Fruit fly (Drosophila melanogaster) whole organism, embryonic: Measurements from ENCODE around the gene stumps.

Experiments used
- Atf6 ChIP-seq: fragments of 200-800 bp; sonication (Bioruptor generic); IDR thresholded peaks from 2 replicates; pipeline ENCODE4 v1.3.6; 2022; ENCODE audit warnings: missing biosample characterization, missing genetic modification characterization
- C15 ChIP-seq: fragments of 200-800 bp; sonication (Bioruptor generic); IDR thresholded peaks from 3 replicates; pipeline ENCODE4 v1.3.6; 2022; ENCODE audit warnings: missing biosample characterization, missing genetic modification characterization
- CG10959 ChIP-seq: fragments of 200-800 bp; sonication (Bioruptor generic); IDR thresholded peaks from 2 replicates; pipeline ENCODE4 v1.3.6; 2022; ENCODE audit warnings: missing biosample characterization, missing genetic modification characterization
- CG11504 ChIP-seq: fragments of 200-800 bp; sonication (Bioruptor generic); optimal IDR thresholded peaks from 3 replicates; lab custom pipeline; 2019; ENCODE audit warnings: missing biosample characterization, mild to moderate bottlenecking, missing genetic modification characterization, moderate library complexity
- CG11695 ChIP-seq: fragments of 200-800 bp; sonication (Bioruptor generic); IDR thresholded peaks from 3 replicates; pipeline ENCODE4 v1.3.6; 2022; ENCODE audit warnings: missing biosample characterization, missing genetic modification characterization
- CG11696 ChIP-seq: fragments of 200-800 bp; sonication (Bioruptor generic); IDR thresholded peaks from 2 replicates; pipeline ENCODE4 v1.3.6; 2022; ENCODE audit warnings: missing biosample characterization, missing genetic modification characterization
- CG12659 ChIP-seq: fragments of 200-800 bp; sonication (Bioruptor generic); optimal IDR thresholded peaks from 3 replicates; lab custom pipeline; 2017; ENCODE audit warnings: mild to moderate bottlenecking, missing biosample characterization, missing genetic modification reagents, missing genetic modification characterization
- CG13296 ChIP-seq: fragments of 200-800 bp; sonication (Bioruptor generic); optimal IDR thresholded peaks from 3 replicates; lab custom pipeline; 2018; ENCODE audit warnings: missing biosample characterization, mild to moderate bottlenecking, missing genetic modification characterization
- CG14441 ChIP-seq: fragments of 200-800 bp; sonication (Bioruptor generic); IDR thresholded peaks from 2 replicates; pipeline ENCODE4 v1.3.6; 2022; ENCODE audit warnings: missing biosample characterization, missing genetic modification characterization
- CG16863 ChIP-seq: fragments of 200-800 bp; sonication (Bioruptor generic); optimal IDR thresholded peaks from 3 replicates; lab custom pipeline; 2016; ENCODE audit warnings: missing biosample characterization, missing genetic modification characterization
- CG18262 ChIP-seq: fragments of 200-800 bp; optimal IDR thresholded peaks from 3 replicates; lab custom pipeline; 2019; ENCODE audit warnings: missing biosample characterization, mild to moderate bottlenecking, missing genetic modification characterization, moderate library complexity
- CG18476 ChIP-seq: fragments of 200-800 bp; sonication (Bioruptor generic); optimal IDR thresholded peaks from 2 replicates; lab custom pipeline; 2016; ENCODE audit warnings: missing biosample characterization, mild to moderate bottlenecking, missing genetic modification characterization
- CG31365 ChIP-seq: fragments of 200-800 bp; sonication (Bioruptor generic); optimal IDR thresholded peaks from 2 replicates; lab custom pipeline; 2018; ENCODE audit warnings: missing biosample characterization, mild to moderate bottlenecking, missing genetic modification characterization
- CG3407 ChIP-seq: fragments of 200-800 bp; sonication (Bioruptor generic); optimal IDR thresholded peaks from 2 replicates; lab custom pipeline; 2018; ENCODE audit warnings: missing biosample characterization, mild to moderate bottlenecking, missing genetic modification characterization
- CG3995 ChIP-seq: fragments of 200-800 bp; sonication (Bioruptor generic); optimal IDR thresholded peaks from 3 replicates; lab custom pipeline; 2016; ENCODE audit warnings: missing biosample characterization, missing genetic modification characterization
- CG42726 ChIP-seq: fragments of 200-800 bp; sonication (Bioruptor generic); IDR thresholded peaks from 2 replicates; pipeline ENCODE4 v1.3.6; 2022; ENCODE audit warnings: missing biosample characterization, missing genetic modification characterization; ENCODE audit not compliant: partially characterized antibody
- CG6765 ChIP-seq: fragments of 200-800 bp; sonication (Bioruptor generic); optimal IDR thresholded peaks from 3 replicates; lab custom pipeline; 2017; ENCODE audit warnings: missing biosample characterization, mild to moderate bottlenecking, missing genetic modification characterization
- CG9215 ChIP-seq: fragments of 200-800 bp; sonication (Bioruptor generic); IDR thresholded peaks from 2 replicates; pipeline ENCODE4 v1.3.6; 2022; ENCODE audit warnings: missing biosample characterization, missing genetic modification characterization
- Dp ChIP-seq: fragments of 200-800 bp; sonication (Bioruptor generic); optimal IDR thresholded peaks from 2 replicates; lab custom pipeline; 2018; ENCODE audit warnings: missing biosample characterization, mild to moderate bottlenecking, missing genetic modification characterization, moderate library complexity
- Dref ChIP-seq: fragments of 200-800 bp; sonication (Bioruptor generic); IDR thresholded peaks from 2 replicates; pipeline ENCODE4 v1.3.6; 2022; ENCODE audit warnings: missing biosample characterization, missing genetic modification characterization
- E2f2 ChIP-seq: fragments of 200-800 bp; sonication (Bioruptor generic); IDR thresholded peaks from 2 replicates; pipeline ENCODE4 v1.3.6; 2022; ENCODE audit warnings: missing biosample characterization, missing genetic modification characterization
- Gug ChIP-seq: fragments of 200-800 bp; sonication (Bioruptor generic); IDR thresholded peaks from 4 replicates; pipeline ENCODE4 v1.3.6; 2022; ENCODE audit warnings: missing biosample characterization, missing genetic modification characterization
- Mrtf ChIP-seq: fragments of 200-800 bp; sonication (Bioruptor generic); IDR thresholded peaks from 3 replicates; pipeline ENCODE4 v1.3.6; 2022; ENCODE audit warnings: missing biosample characterization, missing genetic modification characterization
- Neu2 ChIP-seq: fragments of 200-800 bp; sonication (Bioruptor generic); optimal IDR thresholded peaks from 3 replicates; lab custom pipeline; 2016; ENCODE audit warnings: missing biosample characterization, missing genetic modification characterization, borderline replicate concordance
- Opbp ChIP-seq: fragments of 200-800 bp; sonication (Bioruptor generic); IDR thresholded peaks from 3 replicates; pipeline ENCODE4 v1.3.6; 2022; ENCODE audit warnings: missing biosample characterization, missing genetic modification characterization; ENCODE audit not compliant: partially characterized antibody
- Six4 ChIP-seq: fragments of 200-800 bp; sonication (Bioruptor generic); optimal IDR thresholded peaks from 2 replicates; lab custom pipeline; 2016; ENCODE audit warnings: missing biosample characterization, missing genetic modification characterization
- Sry-δ ChIP-seq: fragments of 200-800 bp; sonication (Bioruptor generic); optimal IDR thresholded peaks from 2 replicates; lab custom pipeline; 2016; ENCODE audit warnings: missing biosample characterization, missing genetic modification characterization
- Ssrp ChIP-seq: fragments of 200-800 bp; sonication (Bioruptor generic); optimal IDR thresholded peaks from 2 replicates; lab custom pipeline; 2018; ENCODE audit warnings: missing biosample characterization, mild to moderate bottlenecking, missing genetic modification characterization, moderate library complexity
- ase ChIP-seq: fragments of 200-800 bp; sonication (Bioruptor generic); IDR thresholded peaks from 3 replicates; pipeline ENCODE4 v1.3.6; 2022; ENCODE audit warnings: missing biosample characterization, missing genetic modification characterization
- ash1 ChIP-seq: fragments of 200-800 bp; sonication (Bioruptor generic); optimal IDR thresholded peaks from 2 replicates; lab custom pipeline; 2018; ENCODE audit warnings: missing biosample characterization, mild to moderate bottlenecking, missing genetic modification characterization
- bab2 ChIP-seq: fragments of 200-800 bp; sonication (Bioruptor generic); optimal IDR thresholded peaks from 2 replicates; lab custom pipeline; 2016; ENCODE audit warnings: missing biosample characterization, missing genetic modification characterization
- chm ChIP-seq: fragments of 200-800 bp; sonication (Bioruptor generic); IDR thresholded peaks from 2 replicates; pipeline ENCODE4 v1.3.6; 2022; ENCODE audit warnings: missing biosample characterization, missing genetic modification characterization
- ci ChIP-seq: fragments of 200-800 bp; sonication (Bioruptor generic); IDR thresholded peaks from 3 replicates; pipeline ENCODE4 v1.3.6; 2022; ENCODE audit warnings: missing biosample characterization, missing genetic modification characterization
- croc ChIP-seq: fragments of 200-800 bp; sonication (Bioruptor generic); conservative IDR thresholded peaks from 3 replicates; pipeline ENCODE4 v1.3.6; 2022; ENCODE audit warnings: missing biosample characterization, missing genetic modification characterization
- dimm ChIP-seq: fragments of 200-800 bp; sonication (Bioruptor generic); IDR thresholded peaks from 2 replicates; pipeline ENCODE4 v1.3.6; 2022; ENCODE audit warnings: missing biosample characterization, missing genetic modification characterization
- fd96Cb ChIP-seq: fragments of 200-800 bp; sonication (Bioruptor generic); optimal IDR thresholded peaks from 2 replicates; lab custom pipeline; 2018; ENCODE audit warnings: missing biosample characterization, mild to moderate bottlenecking, missing genetic modification characterization, moderate library complexity
- fu2 ChIP-seq: fragments of 200-800 bp; sonication (Bioruptor generic); optimal IDR thresholded peaks from 2 replicates; lab custom pipeline; 2016; ENCODE audit warnings: missing biosample characterization, missing genetic modification characterization
- gt ChIP-seq: fragments of 200-800 bp; sonication (Bioruptor generic); IDR thresholded peaks from 2 replicates; pipeline ENCODE4 v1.3.6; 2022; ENCODE audit warnings: missing biosample characterization, missing genetic modification characterization
- jing ChIP-seq: fragments of 200-800 bp; sonication (Bioruptor generic); optimal IDR thresholded peaks from 2 replicates; lab custom pipeline; 2018; ENCODE audit warnings: missing biosample characterization, mild to moderate bottlenecking, missing genetic modification characterization
- org-1 ChIP-seq: fragments of 200-800 bp; sonication (Bioruptor generic); optimal IDR thresholded peaks from 2 replicates; lab custom pipeline; 2017; ENCODE audit warnings: missing biosample characterization, missing genetic modification characterization
- pb ChIP-seq: fragments of 200-800 bp; sonication (Bioruptor generic); optimal IDR thresholded peaks from 3 replicates; lab custom pipeline; 2016; ENCODE audit warnings: missing biosample characterization, missing genetic modification characterization
- pum ChIP-seq: fragments of 200-800 bp; sonication (Bioruptor generic); optimal IDR thresholded peaks from 2 replicates; lab custom pipeline; 2016; ENCODE audit warnings: missing biosample characterization, missing genetic modification characterization
- repo ChIP-seq: fragments of 200-800 bp; sonication (Bioruptor generic); optimal IDR thresholded peaks from 2 replicates; lab custom pipeline; 2016; ENCODE audit warnings: missing biosample characterization, missing genetic modification characterization
- shn ChIP-seq: fragments of 200-800 bp; sonication (Bioruptor generic); optimal IDR thresholded peaks from 3 replicates; lab custom pipeline; 2016; ENCODE audit warnings: missing biosample characterization, missing genetic modification characterization
- sna ChIP-seq: fragments of 200-800 bp; sonication (Bioruptor generic); IDR thresholded peaks from 2 replicates; pipeline ENCODE4 v1.3.6; 2022; ENCODE audit warnings: missing biosample characterization, missing genetic modification characterization; ENCODE audit not compliant: partially characterized antibody
- ssp ChIP-seq: fragments of 200-800 bp; sonication (Bioruptor generic); IDR thresholded peaks from 2 replicates; pipeline ENCODE4 v1.3.6; 2022; ENCODE audit warnings: missing biosample characterization, missing genetic modification characterization
- tap ChIP-seq: fragments of 200-800 bp; optimal IDR thresholded peaks from 3 replicates; lab custom pipeline; 2019; ENCODE audit warnings: missing biosample characterization, mild to moderate bottlenecking, missing genetic modification characterization, moderate library complexity
- tll ChIP-seq, 2 experiments: fragments of 200-800 bp in 1 of 2; fragments of >200 bp in 1 of 2; sonication (Bioruptor generic) in 1 of 2; optimal IDR thresholded peaks; 2 replicates each; lab custom pipeline; 2017 to 2019; ENCODE audit warnings: missing biosample characterization in 2 of 2, missing genetic modification characterization in 2 of 2, mild to moderate bottlenecking in 1 of 2, moderate library complexity in 1 of 2
- toy ChIP-seq: fragments of 200-800 bp; sonication (Bioruptor generic); IDR thresholded peaks from 2 replicates; pipeline ENCODE4 v1.3.6; 2022; ENCODE audit warnings: missing biosample characterization, missing genetic modification characterization

stumps gene

dm6 chr3R:14654976-14655896 is 78.2 kb downstream of the stumps start (continued):
- TF ChIP-seq chm (GFP tag; lab: Robert Waterston, UW) (peak; percentile 72), CG18262 (peak; percentile 94), ash1 (GFP tag; lab: Kevin White, UChicago) (peak; percentile 27), Opbp (GFP tag; lab: Robert Waterston, UW) (peak; percentile 74), Dp (no peak), Atf6 (peak; percentile 91), CG14441 (GFP tag; lab: Robert Waterston, UW) (peak; percentile 94), jing (GFP tag; lab: Kevin White, UChicago) (peak; percentile 75), Gug (GFP tag; lab: Robert Waterston, UW) (peak; percentile 85), CG10959 (GFP tag; lab: Robert Waterston, UW) (peak; percentile 89), repo (GFP tag; lab: Kevin White, UChicago) (peak; percentile 86), ssp (GFP tag; lab: Robert Waterston, UW) (peak; percentile 84), Sry-δ (GFP tag; lab: Kevin White, UChicago) (peak; percentile 79), bab2 (GFP tag; lab: Kevin White, UChicago) (peak; percentile 95), tll (GFP tag; optimal IDR thresholded peaks at IDR 0.05; lab: Kevin White, UChicago) (peak in 1 of 2 experiments; percentile 34), pum (peak; percentile 90), pb (GFP tag; lab: Kevin White, UChicago) (peak; percentile 86), E2f2 (peak; percentile 75), fu2 (GFP tag; lab: Kevin White, UChicago) (peak; percentile 90), Ssrp (peak; percentile 88), CG18476 (GFP tag; lab: Kevin White, UChicago) (peak; percentile 91), toy (GFP tag; lab: Robert Waterston, UW) (0 out of 2 replicates have a peak, but pooled peaks have one; percentile 56), CG6765 (GFP tag; lab: Kevin White, UChicago) (peak; percentile 94), dimm (GFP tag; lab: Robert Waterston, UW) (peak; percentile 53; the same call in 1 of the 2 replicates), sna (GFP tag; lab: Robert Waterston, UW) (no peak; the same call in 1 of the 2 replicates), org-1 (GFP tag; lab: Kevin White, UChicago) (peak; percentile 93), CG3407 (GFP tag; lab: Kevin White, UChicago) (peak; percentile 81), C15 (GFP tag; lab: Robert Waterston, UW) (peak; percentile 59; the same call in 1 of the 3 replicates), CG13296 (GFP tag; lab: Kevin White, UChicago) (peak; percentile 94), fd96Cb (tag; lab: Kevin White, UChicago) (peak; percentile 90), CG42726 (GFP tag; lab: Robert Waterston, UW) (no peak), CG12659 (GFP tag; lab: Kevin White, UChicago) (peak; percentile 96), CG31365 (tag; lab: Kevin White, UChicago) (peak; percentile 78), shn (GFP tag; lab: Kevin White, UChicago) (peak; percentile 91), CG16863 (GFP tag; lab: Kevin White, UChicago) (peak; percentile 92), CG11696 (GFP tag; lab: Robert Waterston, UW) (peak; percentile 78), CG11695 (peak; percentile 95), CG3995 (GFP tag; lab: Kevin White, UChicago) (peak; percentile 98), gt (GFP tag; lab: Robert Waterston, UW) (peak; percentile 67), tap (tag; lab: Kevin White, UChicago) (peak; percentile 93), croc (GFP tag; lab: Robert Waterston, UW) (peak; percentile 80), ase (GFP tag; lab: Robert Waterston, UW) (peak; percentile 86), CG9215 (GFP tag; lab: Robert Waterston, UW) (peak; percentile 81), Neu2 (peak; percentile 67), ci (GFP tag; lab: Robert Waterston, UW) (peak; percentile 96), CG11504 (tag; lab: Kevin White, UChicago) (peak; percentile 93), Mrtf (GFP tag; lab: Robert Waterston, UW) (peak; percentile 91), Six4 (GFP tag; lab: Kevin White, UChicago) (peak; percentile 87), Dref (GFP tag; lab: Robert Waterston, UW) (peak; percentile 73)
